Worm (Caenorhabditis elegans) whole organism, L4 larva: ENCODE measurements around the gene EEED8.18.

ENCODE experiments used
- aly-2 ChIP-seq: sonication (generic microtip); optimal IDR thresholded peaks from 2 replicates; lab custom pipeline; 2018; ENCODE audit warnings: missing biosample characterization, missing genetic modification characterization
- daf-12 ChIP-seq: fragments of 150-350 bp; optimal IDR thresholded peaks from 2 replicates; lab custom pipeline; 2014; ENCODE audit warnings: missing biosample characterization, missing genetic modification reagents, missing genetic modification characterization
- nhr-11 ChIP-seq: fragments of 150-350 bp; optimal IDR thresholded peaks from 2 replicates; lab custom pipeline; 2014; ENCODE audit warnings: missing biosample characterization, missing genetic modification characterization
- nhr-76 ChIP-seq: fragments of 150-350 bp; optimal IDR thresholded peaks from 2 replicates; lab custom pipeline; 2014; ENCODE audit warnings: missing biosample characterization, missing genetic modification characterization
- unc-130 ChIP-seq: sonication (generic microtip); optimal IDR thresholded peaks from 2 replicates; lab custom pipeline; 2016; ENCODE audit warnings: missing genetic modification reagents, missing genetic modification characterization, missing compliant biosample characterization
- zag-1 ChIP-seq: fragments of 150-350 bp; optimal IDR thresholded peaks from 2 replicates; lab custom pipeline; 2014; ENCODE audit warnings: missing biosample characterization, missing genetic modification characterization
- ztf-11 ChIP-seq: fragments of 150-350 bp; optimal IDR thresholded peaks from 2 replicates; lab custom pipeline; 2014; ENCODE audit warnings: missing biosample characterization, missing genetic modification characterization

DNA sequence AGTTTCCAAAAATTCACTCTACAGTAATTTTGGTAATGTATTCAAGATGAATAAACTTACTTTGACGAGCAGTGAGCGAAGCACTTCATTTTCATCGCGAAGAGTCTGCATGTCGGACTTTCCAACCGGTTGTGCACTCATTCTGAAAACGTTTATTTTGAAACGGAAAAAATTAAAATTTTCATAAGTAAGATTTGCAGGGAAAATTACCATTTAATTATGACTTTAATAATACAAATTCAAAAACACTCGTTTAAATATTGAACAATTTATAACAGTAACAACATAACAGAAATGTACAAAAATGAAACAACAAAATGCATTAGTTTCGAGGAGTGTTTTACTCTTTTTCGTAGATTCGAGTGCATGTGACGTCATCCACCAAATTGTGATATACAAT is at the start of gene EEED8.18, which contains the start of gene EEED8.13:
- TF ChIP-seq unc-130 (GFP tag; lab: Kevin White, UChicago) (no peak), daf-12 (tag; lab: Kevin White, UChicago) (no peak), aly-2 (tag; lab: Kevin White, UChicago) (no peak), zag-1 (no peak), nhr-76 (tag; lab: Kevin White, UChicago) (no peak), ztf-11 (tag; lab: Kevin White, UChicago) (no peak), nhr-11 (tag; lab: Kevin White, UChicago) (no peak)
